Fruit fly (Drosophila melanogaster) whole organism, embryonic: ENCODE data around the gene CG14302.

Experiments used
- BEAF-32 ChIP-seq: fragments of 200-800 bp; sonication (Bioruptor generic); optimal IDR thresholded peaks from 3 replicates; lab custom pipeline; 2017; ENCODE audit warnings: missing biosample characterization, missing genetic modification characterization, mild to moderate bottlenecking, moderate library complexity, missing genetic modification reagents
- CG1024 ChIP-seq: fragments of 200-800 bp; sonication (Bioruptor generic); IDR thresholded peaks from 2 replicates; pipeline ENCODE4 v1.3.6; 2022; ENCODE audit warnings: missing biosample characterization, missing genetic modification characterization
- CG10321 ChIP-seq: fragments of 200-800 bp; sonication (Bioruptor generic); IDR thresholded peaks from 2 replicates; pipeline ENCODE4 v1.3.6; 2022; ENCODE audit warnings: missing biosample characterization, missing genetic modification characterization
- CG10462 ChIP-seq: fragments of 200-800 bp; sonication (Bioruptor generic); optimal IDR thresholded peaks from 2 replicates; lab custom pipeline; 2016; ENCODE audit warnings: missing biosample characterization, missing genetic modification characterization
- CG10543 ChIP-seq: fragments of 200-800 bp; sonication (Bioruptor generic); optimal IDR thresholded peaks from 3 replicates; lab custom pipeline; 2017; ENCODE audit warnings: missing biosample characterization, mild to moderate bottlenecking, missing genetic modification characterization, moderate library complexity
- CG10654 ChIP-seq: fragments of 200-800 bp; sonication (Bioruptor generic); optimal IDR thresholded peaks from 2 replicates; lab custom pipeline; 2016; ENCODE audit warnings: missing biosample characterization, missing genetic modification characterization
- CG11085 ChIP-seq: fragments of 200-800 bp; sonication (Bioruptor generic); IDR thresholded peaks from 2 replicates; pipeline ENCODE4 v1.3.6; 2022; ENCODE audit warnings: missing biosample characterization, missing genetic modification characterization
- CG11560 ChIP-seq: fragments of 200-800 bp; sonication (Bioruptor generic); IDR thresholded peaks from 3 replicates; pipeline ENCODE4 v1.3.6; 2022; ENCODE audit warnings: missing biosample characterization, missing genetic modification characterization
- CG12219 ChIP-seq: fragments of 200-800 bp; sonication (Bioruptor generic); optimal IDR thresholded peaks from 3 replicates; lab custom pipeline; 2018; ENCODE audit warnings: missing biosample characterization, mild to moderate bottlenecking, missing genetic modification characterization
- CG12299 ChIP-seq: fragments of 200-800 bp; sonication (Bioruptor generic); optimal IDR thresholded peaks from 2 replicates; lab custom pipeline; 2018; ENCODE audit warnings: missing biosample characterization, mild to moderate bottlenecking, missing genetic modification characterization
- CG15601 ChIP-seq: fragments of 200-800 bp; sonication (Bioruptor generic); optimal IDR thresholded peaks from 3 replicates; lab custom pipeline; 2019; ENCODE audit warnings: missing biosample characterization, mild to moderate bottlenecking, missing genetic modification characterization, moderate library complexity
- CG17385 ChIP-seq: fragments of 200-800 bp; sonication (Bioruptor generic); optimal IDR thresholded peaks from 3 replicates; lab custom pipeline; 2018; ENCODE audit warnings: missing biosample characterization, mild to moderate bottlenecking, missing genetic modification characterization
- CG2120 ChIP-seq: fragments of 200-800 bp; sonication (Bioruptor generic); optimal IDR thresholded peaks from 3 replicates; lab custom pipeline; 2016; ENCODE audit warnings: missing biosample characterization, missing genetic modification characterization
- CG30403 ChIP-seq: fragments of 200-800 bp; sonication (Bioruptor generic); optimal IDR thresholded peaks from 3 replicates; lab custom pipeline; 2016; ENCODE audit warnings: missing biosample characterization, missing genetic modification characterization
- CG31224 ChIP-seq: fragments of 200-800 bp; sonication (Bioruptor generic); IDR thresholded peaks from 2 replicates; pipeline ENCODE4 v1.3.6; 2022; ENCODE audit warnings: missing biosample characterization, missing genetic modification characterization
- CG32772 ChIP-seq: fragments of 200-800 bp; sonication (Bioruptor generic); IDR thresholded peaks from 2 replicates; pipeline ENCODE4 v1.3.6; 2022; ENCODE audit warnings: missing biosample characterization, missing genetic modification characterization
- CG3281 ChIP-seq: fragments of 200-800 bp; sonication (Bioruptor generic); optimal IDR thresholded peaks from 3 replicates; lab custom pipeline; 2017; ENCODE audit warnings: missing biosample characterization, mild to moderate bottlenecking, missing genetic modification characterization
- CG3838 ChIP-seq: fragments of 200-800 bp; sonication (Bioruptor generic); optimal IDR thresholded peaks from 3 replicates; lab custom pipeline; 2016; ENCODE audit warnings: missing biosample characterization, missing genetic modification characterization
- CG6654 ChIP-seq: fragments of 200-800 bp; sonication (Bioruptor generic); optimal IDR thresholded peaks from 2 replicates; lab custom pipeline; 2017; ENCODE audit warnings: missing biosample characterization, mild to moderate bottlenecking, missing genetic modification characterization
- CG9817 ChIP-seq: fragments of 200-800 bp; sonication (Bioruptor generic); optimal IDR thresholded peaks from 2 replicates; lab custom pipeline; 2018; ENCODE audit warnings: missing biosample characterization, mild to moderate bottlenecking, missing genetic modification characterization, moderate library complexity
- CG9932 ChIP-seq: fragments of 200-800 bp; sonication (Bioruptor generic); IDR thresholded peaks from 2 replicates; pipeline ENCODE4 v1.3.6; 2022; ENCODE audit warnings: missing biosample characterization, missing genetic modification characterization
- CoRest ChIP-seq: fragments of 200-800 bp; sonication (Bioruptor generic); optimal IDR thresholded peaks from 3 replicates; lab custom pipeline; 2018; ENCODE audit warnings: missing biosample characterization, mild to moderate bottlenecking, missing genetic modification characterization, moderate library complexity
- Dbx ChIP-seq: fragments of 200-800 bp; sonication (Bioruptor generic); IDR thresholded peaks from 3 replicates; pipeline ENCODE4 v1.3.6; 2022; ENCODE audit warnings: missing biosample characterization, missing genetic modification characterization
- Dfd ChIP-seq, 2 experiments: fragments of >200 bp; optimal IDR thresholded peaks; 2 replicates each; lab custom pipeline; 2017; ENCODE audit warnings: missing biosample characterization in 2 of 2, missing genetic modification characterization in 2 of 2
- Drgx ChIP-seq: fragments of 200-800 bp; sonication (Bioruptor generic); IDR thresholded peaks from 2 replicates; pipeline ENCODE4 v1.3.6; 2022; ENCODE audit warnings: missing biosample characterization, missing genetic modification characterization
- E2f2 ChIP-seq: fragments of 200-800 bp; sonication (Bioruptor generic); IDR thresholded peaks from 2 replicates; pipeline ENCODE4 v1.3.6; 2022; ENCODE audit warnings: missing biosample characterization, missing genetic modification characterization
- Gug ChIP-seq: fragments of 200-800 bp; sonication (Bioruptor generic); IDR thresholded peaks from 4 replicates; pipeline ENCODE4 v1.3.6; 2022; ENCODE audit warnings: missing biosample characterization, missing genetic modification characterization
- HHEX ChIP-seq: fragments of 200-800 bp; sonication (Bioruptor generic); optimal IDR thresholded peaks from 3 replicates; lab custom pipeline; 2017; ENCODE audit warnings: missing biosample characterization, mild to moderate bottlenecking, missing genetic modification characterization, missing genetic modification reagents
- Hmr ChIP-seq: fragments of 200-800 bp; sonication (Bioruptor generic); optimal IDR thresholded peaks from 3 replicates; lab custom pipeline; 2017; ENCODE audit warnings: mild to moderate bottlenecking, missing biosample characterization, missing genetic modification reagents, missing genetic modification characterization
- Myb ChIP-seq: fragments of 200-800 bp; sonication (Bioruptor generic); optimal IDR thresholded peaks from 2 replicates; lab custom pipeline; 2016; ENCODE audit warnings: missing biosample characterization, missing genetic modification characterization
- Scr ChIP-seq: fragments of 200-800 bp; sonication (Bioruptor generic); IDR thresholded peaks from 2 replicates; pipeline ENCODE4 v1.3.6; 2022; ENCODE audit warnings: missing biosample characterization, missing genetic modification characterization; ENCODE audit not compliant: partially characterized antibody
- Stat92E ChIP-seq, 3 experiments: fragments of >200 bp in 2 of 3; fragments of 200-800 bp in 1 of 3; sonication (Bioruptor generic) in 1 of 3; optimal IDR thresholded peaks; 2 replicates each; lab custom pipeline; 2017 to 2019; ENCODE audit warnings: missing biosample characterization in 3 of 3, missing genetic modification characterization in 3 of 3, mild to moderate bottlenecking in 1 of 3, moderate library complexity in 1 of 3
- TFAM ChIP-seq: fragments of 200-800 bp; sonication (Bioruptor generic); optimal IDR thresholded peaks from 2 replicates; lab custom pipeline; 2017; ENCODE audit warnings: missing biosample characterization, missing genetic modification characterization, inconsistent platforms
- Usf ChIP-seq: fragments of 200-800 bp; sonication (Bioruptor generic); optimal IDR thresholded peaks from 2 replicates; lab custom pipeline; 2017; ENCODE audit warnings: missing genotype, missing biosample characterization, missing genetic modification characterization
- bbx ChIP-seq: fragments of 200-800 bp; sonication (Bioruptor generic); IDR thresholded peaks from 2 replicates; pipeline ENCODE4 v1.3.6; 2022; ENCODE audit warnings: missing biosample characterization, missing genetic modification characterization; ENCODE audit not compliant: partially characterized antibody
- bcd ChIP-seq: fragments of 200-800 bp; sonication (Bioruptor generic); optimal IDR thresholded peaks from 2 replicates; lab custom pipeline; 2017; ENCODE audit warnings: missing biosample characterization, mild to moderate bottlenecking, missing genetic modification characterization
- chif ChIP-seq, 2 experiments: fragments of 200-800 bp; sonication (Bioruptor generic); optimal IDR thresholded peaks; 3 replicates each; lab custom pipeline; 2016; ENCODE audit warnings: missing biosample characterization in 2 of 2, missing genetic modification characterization in 2 of 2
- crol ChIP-seq: fragments of 200-800 bp; sonication (Bioruptor generic); IDR thresholded peaks from 2 replicates; pipeline ENCODE4 v1.3.6; 2022; ENCODE audit warnings: missing biosample characterization, missing genetic modification characterization
- jumu ChIP-seq: fragments of 200-800 bp; sonication (Bioruptor generic); optimal IDR thresholded peaks from 3 replicates; lab custom pipeline; 2016; ENCODE audit warnings: missing biosample characterization, missing genetic modification characterization
- ken ChIP-seq: fragments of 200-800 bp; sonication (Bioruptor generic); IDR thresholded peaks from 3 replicates; pipeline ENCODE4 v1.3.6; 2022; ENCODE audit warnings: missing biosample characterization, missing genetic modification characterization
- lab ChIP-seq: fragments of 200-800 bp; sonication (Bioruptor generic); optimal IDR thresholded peaks from 3 replicates; lab custom pipeline; 2017; ENCODE audit warnings: missing biosample characterization, missing genetic modification characterization, mild to moderate bottlenecking, moderate library complexity, missing genetic modification reagents
- nerfin-1 ChIP-seq: fragments of 200-800 bp; sonication (Bioruptor generic); optimal IDR thresholded peaks from 3 replicates; lab custom pipeline; 2019; ENCODE audit warnings: missing biosample characterization, mild to moderate bottlenecking, missing genetic modification characterization, moderate library complexity
- odd ChIP-seq: fragments of 200-800 bp; sonication (Bioruptor generic); optimal IDR thresholded peaks from 2 replicates; lab custom pipeline; 2017; ENCODE audit warnings: missing biosample characterization, mild to moderate bottlenecking, missing genetic modification characterization
- pho ChIP-seq: fragments of 200-800 bp; sonication (Bioruptor generic); optimal IDR thresholded peaks from 2 replicates; lab custom pipeline; 2016; ENCODE audit warnings: missing biosample characterization, missing genetic modification characterization
- pita ChIP-seq: fragments of 200-800 bp; sonication (Bioruptor generic); optimal IDR thresholded peaks from 2 replicates; lab custom pipeline; 2017; ENCODE audit warnings: missing biosample characterization, mild to moderate bottlenecking, missing genetic modification characterization
- pnt ChIP-seq: fragments of 200-800 bp; sonication (Bioruptor generic); optimal IDR thresholded peaks from 3 replicates; lab custom pipeline; 2016; ENCODE audit warnings: missing biosample characterization, missing genetic modification characterization
- prd ChIP-seq, 3 experiments: fragments of >200 bp in 2 of 3; fragments of 200-800 bp in 1 of 3; sonication (Bioruptor generic) in 1 of 3; optimal IDR thresholded peaks in 2 of 3; IDR thresholded peaks in 1 of 3; 2 replicates in 2 of 3; 3 replicates in 1 of 3; pipeline versions ENCODE4 v1.3.6 to Lab custom; 2017 to 2022; ENCODE audit warnings: missing biosample characterization in 1 of 3, missing genetic modification characterization in 1 of 3
- sr ChIP-seq: fragments of 200-800 bp; sonication (Bioruptor generic); IDR thresholded peaks from 3 replicates; pipeline ENCODE4 v1.3.6; 2022; ENCODE audit warnings: missing biosample characterization, missing genetic modification characterization
- tgo ChIP-seq: fragments of 200-800 bp; sonication (Bioruptor generic); IDR thresholded peaks from 3 replicates; pipeline ENCODE4 v1.3.6; 2022; ENCODE audit warnings: missing biosample characterization, missing genetic modification characterization
- tna ChIP-seq: fragments of 200-800 bp; sonication (Bioruptor generic); IDR thresholded peaks from 2 replicates; pipeline ENCODE4 v1.3.6; 2022; ENCODE audit warnings: missing biosample characterization, missing genetic modification characterization; ENCODE audit not compliant: partially characterized antibody
- zen2 ChIP-seq: fragments of 200-800 bp; sonication (Bioruptor generic); IDR thresholded peaks from 3 replicates; pipeline ENCODE4 v1.3.6; 2022; ENCODE audit warnings: missing biosample characterization, missing genetic modification characterization; ENCODE audit not compliant: partially characterized antibody

The CG14302 gene

DNA sequence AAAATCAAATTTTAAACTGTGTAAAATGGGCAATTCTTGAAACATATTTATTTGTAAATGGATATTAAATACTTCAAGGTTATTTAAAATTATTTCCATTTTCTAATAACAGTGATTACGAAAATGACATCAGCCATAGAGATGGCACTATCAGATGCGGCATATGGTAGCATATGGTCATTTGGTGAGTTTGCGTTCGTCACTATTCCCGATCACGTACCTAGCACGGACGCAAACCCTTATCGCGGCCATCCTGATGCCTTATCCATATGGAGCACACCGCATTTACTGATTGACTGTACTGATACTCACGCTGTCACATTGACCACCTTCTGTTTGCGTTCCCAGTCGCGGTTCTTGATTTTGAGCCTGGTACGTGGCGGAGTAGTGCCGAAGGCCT, 5.6 kb downstream of the CG14302 start (continued):
- TF ChIP-seq CG11560 (tag; lab: Robert Waterston, UW), result no peak
- TF ChIP-seq CG9932 (GFP tag; lab: Robert Waterston, UW), result peak; percentile 34; the same call in 1 of the 2 replicates
- no peak for TF ChIP-seq Dfd (GFP tag; optimal IDR thresholded peaks at IDR 0.05; lab: Kevin White, UChicago)
- no peak for TF ChIP-seq bbx (GFP tag; lab: Robert Waterston, UW)
- TF ChIP-seq jumu, result no peak
- no peak for TF ChIP-seq lab
- TF ChIP-seq prd (optimal IDR thresholded peaks at IDR 0.05; lab: Kevin White, UChicago), result no peak
- TF ChIP-seq prd (GFP tag; IDR thresholded peaks at IDR 0.05; lab: Robert Waterston, UW), result peak; percentile 51; the same call in 2 of the 3 replicates
- peak; percentile 52 for TF ChIP-seq Scr (GFP tag; lab: Robert Waterston, UW)
- TF ChIP-seq ken (GFP tag; lab: Robert Waterston, UW), result no peak
- TF ChIP-seq zen2, result no peak
- no peak for TF ChIP-seq Myb (GFP tag; lab: Kevin White, UChicago)
- no peak for TF ChIP-seq CG6654
- no peak for TF ChIP-seq CG1024
- TF ChIP-seq CG9817 (tag; lab: Kevin White, UChicago), result no peak
- no peak for TF ChIP-seq CG11085 (GFP tag; lab: Robert Waterston, UW)
- peak; percentile 45; the same call in 1 of the 4 replicates for TF ChIP-seq Gug (GFP tag; lab: Robert Waterston, UW)
- TF ChIP-seq CG10321, result no peak
- no peak for TF ChIP-seq CG12299
- TF ChIP-seq CG10462, result no peak
- no peak for TF ChIP-seq CG2120 (GFP tag; lab: Kevin White, UChicago)
- no peak for TF ChIP-seq CG3281 (GFP tag; lab: Kevin White, UChicago)
- no peak for TF ChIP-seq CG31224 (GFP tag; lab: Robert Waterston, UW)
- no peak for TF ChIP-seq CG12219
- no peak for TF ChIP-seq tna (GFP tag; lab: Robert Waterston, UW)
- no peak for TF ChIP-seq CoRest
- TF ChIP-seq Dbx, result no peak
- TF ChIP-seq CG15601 (tag; lab: Kevin White, UChicago), result no peak
- TF ChIP-seq Stat92E (GFP tag; optimal IDR thresholded peaks at IDR 0.05; lab: Kevin White, UChicago), result no peak
- TF ChIP-seq bcd (GFP tag; lab: Kevin White, UChicago), result no peak
- no peak for TF ChIP-seq CG10654 (GFP tag; lab: Kevin White, UChicago)
- TF ChIP-seq CG32772, result no peak
- no peak for TF ChIP-seq Hmr (GFP tag; lab: Kevin White, UChicago)
- peak; percentile 57 for TF ChIP-seq BEAF-32
- TF ChIP-seq CG10543 (GFP tag; lab: Kevin White, UChicago), result no peak
- no peak for TF ChIP-seq pho (GFP tag; lab: Kevin White, UChicago)
- no peak for TF ChIP-seq TFAM
- no peak for TF ChIP-seq pnt (GFP tag; lab: Kevin White, UChicago)
- TF ChIP-seq chif (GFP tag; optimal IDR thresholded peaks at IDR 0.05; lab: Kevin White, UChicago), result no peak
- no peak for TF ChIP-seq CG3838 (GFP tag; lab: Kevin White, UChicago)
- TF ChIP-seq pita, result peak; percentile 21
- TF ChIP-seq crol (GFP tag; lab: Robert Waterston, UW), result no peak
- no peak for TF ChIP-seq tgo (GFP tag; lab: Robert Waterston, UW)
- no peak for TF ChIP-seq Drgx (GFP tag; lab: Robert Waterston, UW)
- no peak for TF ChIP-seq CG30403 (GFP tag; lab: Kevin White, UChicago)
- TF ChIP-seq CG17385 (GFP tag; lab: Kevin White, UChicago), result no peak
- no peak for TF ChIP-seq nerfin-1 (tag; lab: Kevin White, UChicago)
- no peak for TF ChIP-seq Usf (GFP tag; lab: Kevin White, UChicago)
- TF ChIP-seq sr (GFP tag; lab: Robert Waterston, UW), result no peak
- TF ChIP-seq E2f2 (GFP tag; lab: Robert Waterston, UW), result no peak
- no peak for TF ChIP-seq HHEX (GFP tag; lab: Kevin White, UChicago)
- TF ChIP-seq odd (GFP tag; lab: Kevin White, UChicago), result no peak
